Fruit fly (Drosophila melanogaster) whole organism, embryonic: Measurements from ENCODE around the gene CaMKI.

Experiments used
- CG10147 ChIP-seq: fragments of 200-800 bp; sonication (Bioruptor generic); optimal IDR thresholded peaks from 2 replicates; lab custom pipeline; 2019; ENCODE audit warnings: missing biosample characterization, mild to moderate bottlenecking, missing genetic modification characterization, moderate library complexity
- CG10267 ChIP-seq: fragments of 200-800 bp; sonication (Bioruptor generic); optimal IDR thresholded peaks from 2 replicates; lab custom pipeline; 2018; ENCODE audit warnings: missing biosample characterization, mild to moderate bottlenecking, missing genetic modification characterization, moderate library complexity
- CG12744 ChIP-seq: fragments of 200-800 bp; sonication (Bioruptor generic); optimal IDR thresholded peaks from 2 replicates; lab custom pipeline; 2016; ENCODE audit warnings: missing biosample characterization, missing genetic modification characterization
- CG12769 ChIP-seq: fragments of 200-800 bp; sonication (Bioruptor generic); optimal IDR thresholded peaks from 2 replicates; lab custom pipeline; 2019; ENCODE audit warnings: missing biosample characterization, mild to moderate bottlenecking, missing genetic modification characterization, moderate library complexity
- CG12942 ChIP-seq: fragments of 200-800 bp; sonication (Bioruptor generic); optimal IDR thresholded peaks from 3 replicates; lab custom pipeline; 2016; ENCODE audit warnings: missing biosample characterization, missing genetic modification characterization
- CG14667 ChIP-seq: fragments of 200-800 bp; sonication (Bioruptor generic); IDR thresholded peaks from 2 replicates; pipeline ENCODE4 v1.3.6; 2022; ENCODE audit warnings: missing biosample characterization, missing genetic modification characterization
- CG15479 ChIP-seq: fragments of 200-800 bp; sonication (Bioruptor generic); optimal IDR thresholded peaks from 3 replicates; lab custom pipeline; 2019; ENCODE audit warnings: missing biosample characterization, mild to moderate bottlenecking, missing genetic modification characterization, moderate library complexity
- CG17359 ChIP-seq: fragments of 200-800 bp; sonication (Bioruptor generic); optimal IDR thresholded peaks from 3 replicates; lab custom pipeline; 2018; ENCODE audit warnings: missing biosample characterization, mild to moderate bottlenecking, missing genetic modification characterization, moderate library complexity
- CG2678 ChIP-seq: fragments of 200-800 bp; sonication (Bioruptor generic); optimal IDR thresholded peaks from 3 replicates; lab custom pipeline; 2019; ENCODE audit warnings: missing biosample characterization, mild to moderate bottlenecking, missing genetic modification characterization, moderate library complexity
- CG3407 ChIP-seq: fragments of 200-800 bp; sonication (Bioruptor generic); optimal IDR thresholded peaks from 2 replicates; lab custom pipeline; 2018; ENCODE audit warnings: missing biosample characterization, mild to moderate bottlenecking, missing genetic modification characterization
- CG3726 ChIP-seq: fragments of 200-800 bp; sonication (Bioruptor generic); IDR thresholded peaks from 3 replicates; pipeline ENCODE4, ENCODE4 v1.3.6; 2022; ENCODE audit warnings: missing biosample characterization, missing genetic modification characterization
- CG4282 ChIP-seq: fragments of 200-800 bp; sonication (Bioruptor generic); optimal IDR thresholded peaks from 2 replicates; lab custom pipeline; 2016; ENCODE audit warnings: missing biosample characterization, missing genetic modification characterization
- CG6654 ChIP-seq: fragments of 200-800 bp; sonication (Bioruptor generic); optimal IDR thresholded peaks from 2 replicates; lab custom pipeline; 2017; ENCODE audit warnings: missing biosample characterization, mild to moderate bottlenecking, missing genetic modification characterization
- CG6813 ChIP-seq: fragments of 200-800 bp; sonication (Bioruptor generic); optimal IDR thresholded peaks from 2 replicates; lab custom pipeline; 2017; ENCODE audit warnings: missing biosample characterization, missing genetic modification characterization, mild to moderate bottlenecking, moderate library complexity, missing genetic modification reagents
- CG9609 ChIP-seq: fragments of 200-800 bp; sonication (Bioruptor generic); optimal IDR thresholded peaks from 3 replicates; lab custom pipeline; 2016; ENCODE audit warnings: missing biosample characterization, missing genetic modification characterization
- CG9876 ChIP-seq: fragments of 200-800 bp; sonication (Bioruptor generic); optimal IDR thresholded peaks from 2 replicates; lab custom pipeline; 2016; ENCODE audit warnings: missing biosample characterization, missing genetic modification characterization
- D19A ChIP-seq: fragments of 200-800 bp; optimal IDR thresholded peaks from 3 replicates; lab custom pipeline; 2019; ENCODE audit warnings: missing biosample characterization, mild to moderate bottlenecking, missing genetic modification characterization, moderate library complexity
- Dfd ChIP-seq, 2 experiments: fragments of >200 bp; optimal IDR thresholded peaks; 2 replicates each; lab custom pipeline; 2017; ENCODE audit warnings: missing biosample characterization in 2 of 2, missing genetic modification characterization in 2 of 2
- Drgx ChIP-seq: fragments of 200-800 bp; sonication (Bioruptor generic); IDR thresholded peaks from 2 replicates; pipeline ENCODE4 v1.3.6; 2022; ENCODE audit warnings: missing biosample characterization, missing genetic modification characterization
- Ets97D ChIP-seq: fragments of 200-800 bp; sonication (Bioruptor generic); optimal IDR thresholded peaks from 3 replicates; lab custom pipeline; 2016; ENCODE audit warnings: missing biosample characterization, missing genetic modification characterization
- Fer1 ChIP-seq: fragments of 200-800 bp; sonication (Bioruptor generic); optimal IDR thresholded peaks from 2 replicates; lab custom pipeline; 2017; ENCODE audit warnings: missing biosample characterization, mild to moderate bottlenecking, missing genetic modification characterization
- H15 ChIP-seq: fragments of 200-800 bp; sonication (Bioruptor generic); IDR thresholded peaks from 3 replicates; pipeline ENCODE4 v1.3.6; 2022; ENCODE audit warnings: missing biosample characterization, missing genetic modification characterization
- Hr78 ChIP-seq, 2 experiments: fragments of 200-800 bp in 1 of 2; fragments of >200 bp in 1 of 2; sonication (Bioruptor generic) in 1 of 2; optimal IDR thresholded peaks; 2 replicates each; lab custom pipeline; 2017 to 2019; ENCODE audit warnings: missing biosample characterization in 2 of 2, missing genetic modification characterization in 2 of 2, mild to moderate bottlenecking in 1 of 2, moderate library complexity in 1 of 2
- Lpt ChIP-seq: fragments of >200 bp; optimal IDR thresholded peaks from 2 replicates; lab custom pipeline; 2018; ENCODE audit warnings: missing biosample characterization, missing genetic modification characterization
- MBD-R2 ChIP-seq: fragments of 200-800 bp; sonication (Bioruptor generic); IDR thresholded peaks from 2 replicates; pipeline ENCODE4 v1.3.6; 2022; ENCODE audit warnings: missing biosample characterization, missing genetic modification characterization
- Opbp ChIP-seq: fragments of 200-800 bp; sonication (Bioruptor generic); IDR thresholded peaks from 3 replicates; pipeline ENCODE4 v1.3.6; 2022; ENCODE audit warnings: missing biosample characterization, missing genetic modification characterization; ENCODE audit not compliant: partially characterized antibody
- Sox102F ChIP-seq: fragments of 200-800 bp; sonication (Bioruptor generic); optimal IDR thresholded peaks from 2 replicates; lab custom pipeline; 2018; ENCODE audit warnings: missing biosample characterization, mild to moderate bottlenecking, missing genetic modification characterization, moderate library complexity
- Sry-β ChIP-seq: fragments of 200-800 bp; sonication (Bioruptor generic); optimal IDR thresholded peaks from 2 replicates; lab custom pipeline; 2018; ENCODE audit warnings: missing biosample characterization, mild to moderate bottlenecking, missing genetic modification characterization, moderate library complexity
- Trl ChIP-seq, 3 experiments: fragments of >200 bp in 2 of 3; fragments of 200-800 bp in 1 of 3; sonication (Bioruptor generic) in 1 of 3; optimal IDR thresholded peaks; 2 replicates in 1 of 3; 3 replicates in 2 of 3; lab custom pipeline; 2016 to 2017; ENCODE audit warnings: missing biosample characterization in 1 of 3, missing genetic modification characterization in 1 of 3
- YL-1 ChIP-seq: fragments of 200-800 bp; sonication (Bioruptor generic); optimal IDR thresholded peaks from 3 replicates; lab custom pipeline; 2017; ENCODE audit warnings: missing biosample characterization, mild to moderate bottlenecking, missing genetic modification characterization
- abd-A ChIP-seq: fragments of 200-800 bp; sonication (Bioruptor generic); optimal IDR thresholded peaks from 3 replicates; lab custom pipeline; 2019; ENCODE audit warnings: missing biosample characterization, mild to moderate bottlenecking, missing genetic modification characterization, moderate library complexity
- aop ChIP-seq: fragments of 200-800 bp; sonication (Bioruptor generic); IDR thresholded peaks from 2 replicates; pipeline ENCODE4 v1.3.6; 2022; ENCODE audit warnings: missing biosample characterization, missing genetic modification characterization
- bowl ChIP-seq: fragments of 200-800 bp; sonication (Bioruptor generic); IDR thresholded peaks from 2 replicates; pipeline ENCODE4 v1.3.6; 2022; ENCODE audit warnings: missing biosample characterization, missing genetic modification characterization
- cato ChIP-seq: fragments of 200-800 bp; sonication (Bioruptor generic); optimal IDR thresholded peaks from 2 replicates; lab custom pipeline; 2016; ENCODE audit warnings: missing biosample characterization, missing genetic modification characterization, borderline replicate concordance
- crc ChIP-seq: fragments of 200-800 bp; sonication (Bioruptor generic); optimal IDR thresholded peaks from 2 replicates; lab custom pipeline; 2016; ENCODE audit warnings: missing biosample characterization, missing genetic modification characterization
- da ChIP-seq: fragments of 200-800 bp; sonication (Bioruptor generic); optimal IDR thresholded peaks from 2 replicates; lab custom pipeline; 2016; ENCODE audit warnings: missing biosample characterization, missing genetic modification characterization
- ewg ChIP-seq: fragments of 200-800 bp; sonication (Bioruptor generic); optimal IDR thresholded peaks from 3 replicates; lab custom pipeline; 2017; ENCODE audit warnings: mild to moderate bottlenecking, missing biosample characterization, missing genetic modification reagents, missing genetic modification characterization
- fu2 ChIP-seq: fragments of 200-800 bp; sonication (Bioruptor generic); optimal IDR thresholded peaks from 2 replicates; lab custom pipeline; 2016; ENCODE audit warnings: missing biosample characterization, missing genetic modification characterization
- ind ChIP-seq: fragments of 200-800 bp; sonication (Bioruptor generic); optimal IDR thresholded peaks from 3 replicates; lab custom pipeline; 2016; ENCODE audit warnings: missing biosample characterization, missing genetic modification characterization
- pan ChIP-seq, 4 experiments: fragments of >200 bp in 3 of 4; fragments of 200-800 bp in 1 of 4; sonication (Bioruptor generic) in 1 of 4; optimal IDR thresholded peaks in 3 of 4; IDR thresholded peaks in 1 of 4; 2 replicates each; pipeline versions ENCODE4 v1.3.6 to Lab custom; 2017 to 2022; ENCODE audit warnings: missing biosample characterization in 2 of 4, missing genetic modification characterization in 2 of 4, mixed read lengths in 1 of 4
- sc ChIP-seq, 3 experiments: fragments of >200 bp in 2 of 3; fragments of 200-800 bp in 1 of 3; sonication (Bioruptor generic) in 1 of 3; optimal IDR thresholded peaks; 2 replicates in 2 of 3; 3 replicates in 1 of 3; lab custom pipeline; 2017; ENCODE audit warnings: mild to moderate bottlenecking in 1 of 3, missing biosample characterization in 1 of 3, missing genetic modification characterization in 1 of 3, missing genetic modification reagents in 1 of 3
- seq ChIP-seq: fragments of 200-800 bp; sonication (Bioruptor generic); IDR thresholded peaks from 2 replicates; pipeline ENCODE4 v1.3.6; 2022; ENCODE audit warnings: missing biosample characterization, missing genetic modification characterization
- slou ChIP-seq: fragments of 200-800 bp; sonication (Bioruptor generic); optimal IDR thresholded peaks from 3 replicates; lab custom pipeline; 2016; ENCODE audit warnings: missing biosample characterization, missing genetic modification characterization
- sna ChIP-seq: fragments of 200-800 bp; sonication (Bioruptor generic); IDR thresholded peaks from 2 replicates; pipeline ENCODE4 v1.3.6; 2022; ENCODE audit warnings: missing biosample characterization, missing genetic modification characterization; ENCODE audit not compliant: partially characterized antibody
- stc ChIP-seq: fragments of 200-800 bp; sonication (Bioruptor generic); IDR thresholded peaks from 2 replicates; pipeline ENCODE4 v1.3.6; 2022; ENCODE audit warnings: missing biosample characterization, missing genetic modification characterization
- trh ChIP-seq: fragments of 200-800 bp; sonication (Bioruptor generic); optimal IDR thresholded peaks from 2 replicates; lab custom pipeline; 2016; ENCODE audit warnings: missing biosample characterization, missing genetic modification characterization
- z ChIP-seq: fragments of 200-800 bp; sonication (Bioruptor generic); IDR thresholded peaks from 3 replicates; pipeline ENCODE4 v1.3.6; 2022; ENCODE audit warnings: missing biosample characterization, missing genetic modification characterization
- zen2 ChIP-seq: fragments of 200-800 bp; sonication (Bioruptor generic); IDR thresholded peaks from 3 replicates; pipeline ENCODE4 v1.3.6; 2022; ENCODE audit warnings: missing biosample characterization, missing genetic modification characterization; ENCODE audit not compliant: partially characterized antibody

The CaMKI gene

DNA sequence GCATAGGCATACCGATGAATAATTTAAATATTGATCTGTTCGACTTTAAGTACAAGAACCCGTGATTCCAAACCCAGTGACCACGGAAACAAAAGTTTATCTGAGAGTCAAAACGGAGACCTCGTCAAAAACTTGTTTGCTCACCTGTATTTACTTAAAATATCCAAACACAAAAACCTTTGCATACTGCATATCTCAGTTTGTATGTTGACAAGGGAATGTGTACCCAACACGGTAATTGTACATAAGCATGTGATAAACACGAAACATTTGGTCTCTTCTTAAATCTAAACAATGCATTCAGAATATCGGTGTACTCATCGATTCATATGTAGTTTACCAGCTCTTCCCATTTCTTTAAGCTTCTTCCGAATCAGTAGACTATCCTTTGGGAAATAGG is 52.4 kb downstream of the CaMKI start (continued):
- TF ChIP-seq CG6813 (peak; percentile 99), H15 (GFP tag; lab: Robert Waterston, UW) (peak; percentile 53; the same call in 1 of the 3 replicates), Sox102F (peak; percentile 82), CG10147 (GFP tag; lab: Kevin White, UChicago) (peak; percentile 78), CG9876 (GFP tag; lab: Kevin White, UChicago) (peak; percentile 76), Fer1 (GFP tag; lab: Kevin White, UChicago) (peak; percentile 94), CG3407 (peak; percentile 97), Sry-β (GFP tag; lab: Kevin White, UChicago) (peak; percentile 78), da (GFP tag; lab: Kevin White, UChicago) (peak; percentile 89), D19A (tag; lab: Kevin White, UChicago) (peak; percentile 85), ewg (GFP tag; lab: Kevin White, UChicago) (peak; percentile 78), trh (peak; percentile 92), YL-1 (peak; percentile 99), Opbp (GFP tag; lab: Robert Waterston, UW) (no peak), CG17359 (tag; lab: Kevin White, UChicago) (peak; percentile 95), CG15479 (GFP tag; lab: Kevin White, UChicago) (peak; percentile 88), CG12769 (tag; lab: Kevin White, UChicago) (peak; percentile 86), cato (GFP tag; lab: Kevin White, UChicago) (peak; percentile 80), Drgx (no peak), Hr78 (GFP tag; optimal IDR thresholded peaks at IDR 0.05; lab: Kevin White, UChicago) (peak in 1 of 2 experiments; percentile 53), slou (peak; percentile 50), abd-A (tag; lab: Kevin White, UChicago) (peak; percentile 36), fu2 (GFP tag; lab: Kevin White, UChicago) (peak; percentile 54), CG3726 (GFP tag; lab: Robert Waterston, UW) (no peak; the same call in 2 of the 3 replicates), CG2678 (peak; percentile 94), CG9609 (GFP tag; lab: Kevin White, UChicago) (peak; percentile 72), MBD-R2 (GFP tag; lab: Robert Waterston, UW) (peak; percentile 42; the same call in 1 of the 2 replicates), Ets97D (GFP tag; lab: Kevin White, UChicago) (peak; percentile 64), stc (GFP tag; lab: Robert Waterston, UW) (peak; percentile 85; the same call in 1 of the 2 replicates), zen2 (GFP tag; lab: Robert Waterston, UW) (no peak), sna (GFP tag; lab: Robert Waterston, UW) (no peak), sc (optimal IDR thresholded peaks at IDR 0.05; lab: Kevin White, UChicago) (no peak), sc (GFP tag; optimal IDR thresholded peaks at IDR 0.05; lab: Kevin White, UChicago) (peak; percentile 95), crc (GFP tag; lab: Kevin White, UChicago) (peak; percentile 75), Lpt (no peak), CG10267 (peak; percentile 83), aop (GFP tag; lab: Robert Waterston, UW) (no peak), Dfd (GFP tag; optimal IDR thresholded peaks at IDR 0.05; lab: Kevin White, UChicago) (no peak), Trl (optimal IDR thresholded peaks at IDR 0.05; lab: Kevin White, UChicago) (no peak), Trl (GFP tag; optimal IDR thresholded peaks at IDR 0.05; lab: Kevin White, UChicago) (peak; percentile 96), CG12744 (peak; percentile 91), pan (optimal IDR thresholded peaks at IDR 0.05; lab: Kevin White, UChicago) (no peak), pan (GFP tag; optimal IDR thresholded peaks at IDR 0.05 in 1 of 2, IDR thresholded peaks at IDR 0.05 in 1 of 2) (peak in 1 of 2 experiments; percentile 81), ind (GFP tag; lab: Kevin White, UChicago) (peak; percentile 19), CG12942 (GFP tag; lab: Kevin White, UChicago) (peak; percentile 88), CG6654 (GFP tag; lab: Kevin White, UChicago) (peak; percentile 49), z (peak; percentile 81), CG4282 (GFP tag; lab: Kevin White, UChicago) (peak; percentile 86), CG14667 (GFP tag; lab: Robert Waterston, UW) (no peak), bowl (GFP tag; lab: Robert Waterston, UW) (peak; percentile 76; the same call in 1 of the 2 replicates), seq (GFP tag; lab: Robert Waterston, UW) (peak; percentile 93)
